Worm (Caenorhabditis elegans) whole organism, L1 larva: Measurements from ENCODE around the gene col-71.

ENCODE experiments used
- aha-1 ChIP-seq: fragments of 150-350 bp; optimal IDR thresholded peaks from 2 replicates; lab custom pipeline; 2014; ENCODE audit warnings: missing biosample characterization, missing genetic modification characterization
- aly-2 ChIP-seq: fragments of 150-350 bp; optimal IDR thresholded peaks from 2 replicates; lab custom pipeline; 2014; ENCODE audit warnings: missing biosample characterization, missing genetic modification characterization
- lin-13 ChIP-seq: fragments of 150-350 bp; optimal IDR thresholded peaks from 2 replicates; lab custom pipeline; 2014; ENCODE audit warnings: missing biosample characterization, missing genetic modification reagents, missing genetic modification characterization
- lin-14 ChIP-seq: fragments of 200-800 bp; sonication (Bioruptor generic); optimal IDR thresholded peaks from 2 replicates; lab custom pipeline; 2018; ENCODE audit warnings: mild to moderate bottlenecking, missing genetic modification characterization, moderate library complexity, missing compliant biosample characterization
- snpc-4 ChIP-seq: fragments of 150-350 bp; optimal IDR thresholded peaks from 2 replicates; lab custom pipeline; 2014; ENCODE audit warnings: missing biosample characterization, missing genetic modification characterization
- ztf-4 ChIP-seq: fragments of 150-350 bp; optimal IDR thresholded peaks from 2 replicates; lab custom pipeline; 2014; ENCODE audit warnings: missing biosample characterization, missing genetic modification characterization

ce11 chrII:3473744-3474143 lies 28.6 kb downstream of the col-71 start, which contains the start of gene sdz-32:
- TF ChIP-seq ztf-4 (no peak), aly-2 (tag; lab: Kevin White, UChicago) (no peak), snpc-4 (tag; lab: Kevin White, UChicago) (no peak), lin-14 (no peak), aha-1 (tag; lab: Kevin White, UChicago) (no peak), lin-13 (no peak)
